Worm (Caenorhabditis elegans): ENCODE measurements around the gene piki-1.

DNA sequence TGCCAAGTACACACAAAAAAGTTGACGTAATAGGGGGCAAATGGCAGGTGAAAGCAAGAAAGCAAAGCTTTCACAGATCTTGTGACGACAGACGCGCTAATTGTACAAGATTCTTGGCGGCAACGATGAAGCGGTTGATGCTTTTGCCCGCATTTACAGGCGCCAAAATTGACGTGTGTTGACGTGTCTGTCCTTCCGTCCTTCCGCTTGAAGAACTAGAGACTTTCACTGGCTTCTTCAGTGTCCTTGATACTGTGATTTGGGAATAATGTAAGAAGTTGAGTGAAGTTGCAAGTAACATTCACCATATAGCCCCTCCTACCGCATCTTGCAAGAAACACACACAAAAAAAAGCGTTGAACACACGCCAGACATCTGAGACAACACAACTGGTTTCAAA, 37.5 kb upstream of the piki-1 start, which contains the start of gene jud-4:
- no peak for TF ChIP-seq W03F9.2 (tag; optimal IDR thresholded peaks at IDR 0.05)
- TF ChIP-seq him-1 (tag; optimal IDR thresholded peaks at IDR 0.05): no peak

Data from whole organism, L4/young adult.